Worm (Caenorhabditis elegans) whole organism, L1 larva: Measurements from ENCODE around the gene gst-41.

Experiments
- ama-1 ChIP-seq: fragments of 150-350 bp; optimal IDR thresholded peaks from 2 replicates; lab custom pipeline; 2014
- efl-1 ChIP-seq, 4 experiments: fragments of 150-350 bp; optimal IDR thresholded peaks in 3 of 4; peaks in 1 of 4; 1 replicate in 1 of 4; 2 replicates in 3 of 4; lab custom pipeline; 2014; ENCODE audit warnings: missing biosample characterization in 2 of 4, missing genetic modification characterization in 2 of 4, missing genetic modification reagents in 2 of 4
- isw-1 ChIP-seq: fragments of 200-800 bp; sonication (Bioruptor generic); IDR thresholded peaks from 2 replicates; pipeline ENCODE4 v1.3.6; 2022; ENCODE audit warnings: missing genetic modification characterization, missing compliant biosample characterization
- lsy-2 ChIP-seq, 2 experiments: fragments of 150-350 bp; optimal IDR thresholded peaks; 2 replicates each; lab custom pipeline; 2014; ENCODE audit warnings: missing biosample characterization in 2 of 2, missing genetic modification characterization in 2 of 2
- nhr-11 ChIP-seq: fragments of 150-350 bp; optimal IDR thresholded peaks from 2 replicates; lab custom pipeline; 2014; ENCODE audit warnings: missing biosample characterization, missing genetic modification characterization
- nhr-28 ChIP-seq: fragments of 150-350 bp; optimal IDR thresholded peaks from 2 replicates; lab custom pipeline; 2014; ENCODE audit warnings: missing biosample characterization, missing genetic modification characterization
- nhr-84 ChIP-seq: sonication (generic microtip); optimal IDR thresholded peaks from 2 replicates; lab custom pipeline; 2017; ENCODE audit warnings: missing biosample characterization, missing genetic modification characterization
- sox-4 ChIP-seq: sonication (generic microtip); optimal IDR thresholded peaks from 2 replicates; lab custom pipeline; 2016; ENCODE audit warnings: missing genetic modification characterization, missing compliant biosample characterization
- unc-62 ChIP-seq: fragments of 150-350 bp; optimal IDR thresholded peaks from 2 replicates; lab custom pipeline; 2014; ENCODE audit warnings: missing biosample characterization, missing genetic modification reagents, missing genetic modification characterization
- ztf-11 ChIP-seq, 2 experiments: sonication (generic microtip); optimal IDR thresholded peaks; 2 replicates each; lab custom pipeline; 2016 to 2017; ENCODE audit warnings: missing genetic modification characterization in 2 of 2, missing biosample characterization in 1 of 2, missing compliant biosample characterization in 1 of 2

- TF ChIP-seq nhr-28 (tag; lab: Kevin White, UChicago) (no peak), sox-4 (tag; lab: Kevin White, UChicago) (no peak), nhr-11 (tag; lab: Kevin White, UChicago) (no peak), isw-1 (no peak), nhr-84 (tag; lab: Kevin White, UChicago) (no peak), unc-62 (GFP tag; lab: Kevin White, UChicago) (no peak), lsy-2 (tag; optimal IDR thresholded peaks at IDR 0.05; lab: Kevin White, UChicago) (no peak), ztf-11 (tag; optimal IDR thresholded peaks at IDR 0.05; lab: Kevin White, UChicago) (no peak), efl-1 (optimal IDR thresholded peaks at IDR 0.05; lab: Kevin White, UChicago) (no peak), efl-1 (GFP tag; optimal IDR thresholded peaks at IDR 0.05 in 1 of 2; lab: Kevin White, UChicago) (peak in 1 of 2 experiments; percentile 13), ama-1 (lab: Kevin White, UChicago) (no peak)
These were observed 12.6 kb upstream of the gst-41 start, which contains the start of gene str-41 for ce11 chrV:7411695-7412094.
